Fruit fly (Drosophila melanogaster) whole organism, embryonic: ENCODE measurements around the gene Dbp21E2.

Experiments used
- ATbp ChIP-seq: fragments of 200-800 bp; sonication (Bioruptor generic); optimal IDR thresholded peaks from 2 replicates; lab custom pipeline; 2017; ENCODE audit warnings: missing biosample characterization, mild to moderate bottlenecking, missing genetic modification characterization, missing genetic modification reagents
- Abd-B ChIP-seq: fragments of 200-800 bp; sonication (Bioruptor generic); optimal IDR thresholded peaks from 2 replicates; lab custom pipeline; 2018; ENCODE audit warnings: missing biosample characterization, mild to moderate bottlenecking, missing genetic modification characterization, moderate library complexity
- Blimp-1 ChIP-seq: fragments of 200-800 bp; sonication (Bioruptor generic); optimal IDR thresholded peaks from 3 replicates; lab custom pipeline; 2018; ENCODE audit warnings: missing biosample characterization, missing genetic modification characterization, mild to moderate bottlenecking, moderate library complexity, missing genetic modification reagents
- CG10267 ChIP-seq: fragments of 200-800 bp; sonication (Bioruptor generic); optimal IDR thresholded peaks from 2 replicates; lab custom pipeline; 2018; ENCODE audit warnings: missing biosample characterization, mild to moderate bottlenecking, missing genetic modification characterization, moderate library complexity
- CG10321 ChIP-seq: fragments of 200-800 bp; sonication (Bioruptor generic); IDR thresholded peaks from 2 replicates; pipeline ENCODE4 v1.3.6; 2022; ENCODE audit warnings: missing biosample characterization, missing genetic modification characterization
- CG11398 ChIP-seq: fragments of 200-800 bp; sonication (Bioruptor generic); optimal IDR thresholded peaks from 2 replicates; lab custom pipeline; 2016; ENCODE audit warnings: missing biosample characterization, missing genetic modification characterization
- CG12104 ChIP-seq: fragments of 200-800 bp; sonication (Bioruptor generic); optimal IDR thresholded peaks from 3 replicates; lab custom pipeline; 2016; ENCODE audit warnings: missing biosample characterization, missing genetic modification characterization
- CG12659 ChIP-seq: fragments of 200-800 bp; sonication (Bioruptor generic); optimal IDR thresholded peaks from 3 replicates; lab custom pipeline; 2017; ENCODE audit warnings: mild to moderate bottlenecking, missing biosample characterization, missing genetic modification reagents, missing genetic modification characterization
- CG13894 ChIP-seq: fragments of 200-800 bp; sonication (Bioruptor generic); optimal IDR thresholded peaks from 3 replicates; lab custom pipeline; 2018; ENCODE audit warnings: missing biosample characterization, mild to moderate bottlenecking, missing genetic modification characterization, moderate library complexity
- CG14014 ChIP-seq: fragments of 200-800 bp; sonication (Bioruptor generic); IDR thresholded peaks from 2 replicates; pipeline ENCODE4 v1.3.6; 2022; ENCODE audit warnings: missing biosample characterization, missing genetic modification characterization
- CG1603 ChIP-seq: fragments of 200-800 bp; sonication (Bioruptor generic); optimal IDR thresholded peaks from 2 replicates; lab custom pipeline; 2019; ENCODE audit warnings: missing biosample characterization, mild to moderate bottlenecking, missing genetic modification characterization, moderate library complexity
- CG2129 ChIP-seq: fragments of 200-800 bp; sonication (Bioruptor generic); IDR thresholded peaks from 2 replicates; pipeline ENCODE4 v1.3.6; 2022; ENCODE audit warnings: missing biosample characterization, missing genetic modification characterization; ENCODE audit not compliant: partially characterized antibody
- CG2875 ChIP-seq: fragments of 200-800 bp; sonication (Bioruptor generic); optimal IDR thresholded peaks from 2 replicates; lab custom pipeline; 2017; ENCODE audit warnings: missing biosample characterization, mild to moderate bottlenecking, missing genetic modification characterization, missing genetic modification reagents
- CG3726 ChIP-seq: fragments of 200-800 bp; sonication (Bioruptor generic); IDR thresholded peaks from 3 replicates; pipeline ENCODE4, ENCODE4 v1.3.6; 2022; ENCODE audit warnings: missing biosample characterization, missing genetic modification characterization
- CG4282 ChIP-seq: fragments of 200-800 bp; sonication (Bioruptor generic); optimal IDR thresholded peaks from 2 replicates; lab custom pipeline; 2016; ENCODE audit warnings: missing biosample characterization, missing genetic modification characterization
- CG4854 ChIP-seq: fragments of 200-800 bp; sonication (Bioruptor generic); optimal IDR thresholded peaks from 2 replicates; lab custom pipeline; 2016; ENCODE audit warnings: missing biosample characterization, missing genetic modification characterization, inconsistent platforms
- CG6689 ChIP-seq: fragments of 200-800 bp; sonication (Bioruptor generic); IDR thresholded peaks from 2 replicates; pipeline ENCODE4 v1.3.6; 2022; ENCODE audit warnings: missing biosample characterization, missing genetic modification characterization
- CG7745 ChIP-seq: fragments of 200-800 bp; sonication (Bioruptor generic); optimal IDR thresholded peaks from 2 replicates; lab custom pipeline; 2018; ENCODE audit warnings: missing biosample characterization, mild to moderate bottlenecking, missing genetic modification characterization, moderate library complexity
- CG8089 ChIP-seq: fragments of 200-800 bp; sonication (Bioruptor generic); optimal IDR thresholded peaks from 3 replicates; lab custom pipeline; 2016; ENCODE audit warnings: missing biosample characterization, missing genetic modification characterization
- CG9437 ChIP-seq: fragments of 200-800 bp; sonication (Bioruptor generic); optimal IDR thresholded peaks from 2 replicates; lab custom pipeline; 2018; ENCODE audit warnings: missing biosample characterization, mild to moderate bottlenecking, missing genetic modification characterization
- CG9876 ChIP-seq: fragments of 200-800 bp; sonication (Bioruptor generic); optimal IDR thresholded peaks from 2 replicates; lab custom pipeline; 2016; ENCODE audit warnings: missing biosample characterization, missing genetic modification characterization
- CG9932 ChIP-seq: fragments of 200-800 bp; sonication (Bioruptor generic); IDR thresholded peaks from 2 replicates; pipeline ENCODE4 v1.3.6; 2022; ENCODE audit warnings: missing biosample characterization, missing genetic modification characterization
- D ChIP-seq, 2 experiments: fragments of 200-800 bp in 1 of 2; fragments of >200 bp in 1 of 2; sonication (Bioruptor generic) in 1 of 2; optimal IDR thresholded peaks; 2 replicates in 1 of 2; 3 replicates in 1 of 2; lab custom pipeline; 2017; ENCODE audit warnings: mild to moderate bottlenecking in 1 of 2, missing biosample characterization in 1 of 2, missing genetic modification characterization in 1 of 2, missing genetic modification reagents in 1 of 2
- D19B ChIP-seq: fragments of 200-800 bp; sonication (Bioruptor generic); optimal IDR thresholded peaks from 2 replicates; lab custom pipeline; 2017; ENCODE audit warnings: missing biosample characterization, mild to moderate bottlenecking, missing genetic modification characterization
- H2.0 ChIP-seq: fragments of 200-800 bp; sonication (Bioruptor generic); IDR thresholded peaks from 2 replicates; pipeline ENCODE4 v1.3.6; 2022; ENCODE audit warnings: missing biosample characterization, missing genetic modification characterization
- MTF-1 ChIP-seq: fragments of 200-800 bp; sonication (Bioruptor generic); optimal IDR thresholded peaks from 2 replicates; lab custom pipeline; 2018; ENCODE audit warnings: missing biosample characterization, mild to moderate bottlenecking, missing genetic modification characterization, borderline replicate concordance
- Myb ChIP-seq: fragments of 200-800 bp; sonication (Bioruptor generic); optimal IDR thresholded peaks from 2 replicates; lab custom pipeline; 2016; ENCODE audit warnings: missing biosample characterization, missing genetic modification characterization
- Side ChIP-seq: fragments of 200-800 bp; sonication (Bioruptor generic); optimal IDR thresholded peaks from 2 replicates; lab custom pipeline; 2016; ENCODE audit warnings: missing biosample characterization, missing genetic modification characterization
- abd-A ChIP-seq: fragments of 200-800 bp; sonication (Bioruptor generic); optimal IDR thresholded peaks from 3 replicates; lab custom pipeline; 2019; ENCODE audit warnings: missing biosample characterization, mild to moderate bottlenecking, missing genetic modification characterization, moderate library complexity
- ash1 ChIP-seq: fragments of 200-800 bp; sonication (Bioruptor generic); optimal IDR thresholded peaks from 2 replicates; lab custom pipeline; 2018; ENCODE audit warnings: missing biosample characterization, mild to moderate bottlenecking, missing genetic modification characterization
- ci ChIP-seq: fragments of 200-800 bp; sonication (Bioruptor generic); IDR thresholded peaks from 3 replicates; pipeline ENCODE4 v1.3.6; 2022; ENCODE audit warnings: missing biosample characterization, missing genetic modification characterization
- corto ChIP-seq: fragments of 200-800 bp; sonication (Bioruptor generic); optimal IDR thresholded peaks from 2 replicates; lab custom pipeline; 2016; ENCODE audit warnings: missing biosample characterization, mild to moderate bottlenecking, missing genetic modification characterization, moderate library complexity
- croc ChIP-seq: fragments of 200-800 bp; sonication (Bioruptor generic); conservative IDR thresholded peaks from 3 replicates; pipeline ENCODE4 v1.3.6; 2022; ENCODE audit warnings: missing biosample characterization, missing genetic modification characterization
- emc ChIP-seq: fragments of 200-800 bp; sonication (Bioruptor generic); optimal IDR thresholded peaks from 2 replicates; lab custom pipeline; 2016; ENCODE audit warnings: missing biosample characterization, missing genetic modification characterization
- gem ChIP-seq: fragments of 200-800 bp; sonication (Bioruptor generic); optimal IDR thresholded peaks from 2 replicates; lab custom pipeline; 2019; ENCODE audit warnings: missing biosample characterization, mild to moderate bottlenecking, missing genetic modification characterization, moderate library complexity
- hb ChIP-seq: fragments of 200-800 bp; sonication (Bioruptor generic); IDR thresholded peaks from 3 replicates; pipeline ENCODE4 v1.3.6; 2022; ENCODE audit warnings: missing biosample characterization, missing genetic modification characterization; ENCODE audit not compliant: partially characterized antibody
- lmd ChIP-seq: fragments of 200-800 bp; sonication (Bioruptor generic); IDR thresholded peaks from 2 replicates; pipeline ENCODE4 v1.3.6; 2022; ENCODE audit warnings: missing biosample characterization, missing genetic modification characterization
- luna ChIP-seq: fragments of 200-800 bp; sonication (Bioruptor generic); optimal IDR thresholded peaks from 2 replicates; lab custom pipeline; 2016; ENCODE audit warnings: missing biosample characterization, missing genetic modification characterization
- mld ChIP-seq: fragments of 200-800 bp; sonication (Bioruptor generic); IDR thresholded peaks from 3 replicates; pipeline ENCODE4 v1.3.6; 2022; ENCODE audit warnings: missing biosample characterization, missing genetic modification characterization; ENCODE audit not compliant: partially characterized antibody
- nmo ChIP-seq: fragments of 200-800 bp; sonication (Bioruptor generic); optimal IDR thresholded peaks from 2 replicates; lab custom pipeline; 2018; ENCODE audit warnings: missing biosample characterization, mild to moderate bottlenecking, missing genetic modification characterization, moderate library complexity
- odd ChIP-seq: fragments of 200-800 bp; sonication (Bioruptor generic); optimal IDR thresholded peaks from 2 replicates; lab custom pipeline; 2017; ENCODE audit warnings: missing biosample characterization, mild to moderate bottlenecking, missing genetic modification characterization
- onecut ChIP-seq: fragments of 200-800 bp; sonication (Bioruptor generic); IDR thresholded peaks from 2 replicates; pipeline ENCODE4 v1.3.6; 2022; ENCODE audit warnings: missing biosample characterization, missing genetic modification characterization
- peb ChIP-seq: fragments of 200-800 bp; sonication (Bioruptor generic); IDR thresholded peaks from 2 replicates; pipeline ENCODE4 v1.3.6; 2022; ENCODE audit warnings: missing biosample characterization, missing genetic modification characterization
- pnt ChIP-seq: fragments of 200-800 bp; sonication (Bioruptor generic); optimal IDR thresholded peaks from 3 replicates; lab custom pipeline; 2016; ENCODE audit warnings: missing biosample characterization, missing genetic modification characterization
- ro ChIP-seq: fragments of 200-800 bp; sonication (Bioruptor generic); IDR thresholded peaks from 2 replicates; pipeline ENCODE4 v1.3.6; 2022; ENCODE audit warnings: missing biosample characterization, missing genetic modification characterization
- sima ChIP-seq: fragments of 200-800 bp; sonication (Bioruptor generic); optimal IDR thresholded peaks from 2 replicates; lab custom pipeline; 2016; ENCODE audit warnings: missing biosample characterization, missing genetic modification characterization
- slou ChIP-seq: fragments of 200-800 bp; sonication (Bioruptor generic); optimal IDR thresholded peaks from 3 replicates; lab custom pipeline; 2016; ENCODE audit warnings: missing biosample characterization, missing genetic modification characterization
- sna ChIP-seq: fragments of 200-800 bp; sonication (Bioruptor generic); IDR thresholded peaks from 2 replicates; pipeline ENCODE4 v1.3.6; 2022; ENCODE audit warnings: missing biosample characterization, missing genetic modification characterization; ENCODE audit not compliant: partially characterized antibody
- tll ChIP-seq, 2 experiments: fragments of 200-800 bp in 1 of 2; fragments of >200 bp in 1 of 2; sonication (Bioruptor generic) in 1 of 2; optimal IDR thresholded peaks; 2 replicates each; lab custom pipeline; 2017 to 2019; ENCODE audit warnings: missing biosample characterization in 2 of 2, missing genetic modification characterization in 2 of 2, mild to moderate bottlenecking in 1 of 2, moderate library complexity in 1 of 2

Dbp21E2 gene

DNA sequence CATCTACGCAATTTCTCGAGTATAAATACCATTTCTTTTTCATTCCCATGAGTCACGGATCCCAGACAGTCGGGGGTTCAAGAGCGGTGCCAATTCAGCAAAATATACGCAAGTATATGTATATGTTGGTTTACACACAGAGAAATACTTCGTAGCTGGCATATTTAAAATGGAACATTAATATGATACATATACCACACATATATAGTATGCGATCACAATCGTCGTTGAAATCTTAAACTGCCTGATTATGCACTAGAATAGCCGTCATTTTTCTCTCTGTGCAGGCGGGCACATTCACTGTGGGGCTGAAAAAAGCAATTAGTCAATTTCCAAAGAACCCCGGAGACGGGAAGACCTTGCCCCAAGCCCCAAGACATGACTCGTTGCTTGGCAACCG, 30.3 kb downstream of the Dbp21E2 start (continued):
- no peak for TF ChIP-seq hb
- no peak for TF ChIP-seq CG11398 (GFP tag; lab: Kevin White, UChicago)
- peak; percentile 44 for TF ChIP-seq D19B
- peak; percentile 78 for TF ChIP-seq gem (tag; lab: Kevin White, UChicago)
- peak; percentile 38 for TF ChIP-seq Myb (GFP tag; lab: Kevin White, UChicago)
- no peak for TF ChIP-seq CG3726
- peak; percentile 30 for TF ChIP-seq CG12104 (GFP tag; lab: Kevin White, UChicago)
- TF ChIP-seq CG14014: peak; percentile 88
- peak; percentile 16 for TF ChIP-seq CG9437
- peak; percentile 73 for TF ChIP-seq CG13894 (tag; lab: Kevin White, UChicago)
- peak; percentile 54 for TF ChIP-seq nmo (GFP tag; lab: Kevin White, UChicago)
- peak; percentile 71 for TF ChIP-seq CG6689 (GFP tag; lab: Robert Waterston, UW)
- TF ChIP-seq Abd-B (GFP tag; lab: Kevin White, UChicago): peak; percentile 51
- peak; percentile 39; the same call in 1 of the 2 replicates for TF ChIP-seq ro
- TF ChIP-seq Side (GFP tag; lab: Kevin White, UChicago): no peak
- TF ChIP-seq emc (GFP tag; lab: Kevin White, UChicago): no peak
- no peak for TF ChIP-seq sna (GFP tag; lab: Robert Waterston, UW)
- TF ChIP-seq ci (GFP tag; lab: Robert Waterston, UW): peak; percentile 82
- TF ChIP-seq odd (GFP tag; lab: Kevin White, UChicago): peak; percentile 6
- TF ChIP-seq CG2129 (GFP tag; lab: Robert Waterston, UW): no peak
- TF ChIP-seq CG4854 (GFP tag; lab: Kevin White, UChicago): peak; percentile 48
- no peak for TF ChIP-seq slou
- TF ChIP-seq CG9876: peak; percentile 29
- no peak for TF ChIP-seq CG4282 (GFP tag; lab: Kevin White, UChicago)
- no peak for TF ChIP-seq tll (GFP tag; optimal IDR thresholded peaks at IDR 0.05; lab: Kevin White, UChicago)
- peak; percentile 45; the same call in 1 of the 2 replicates for TF ChIP-seq CG10321 (GFP tag; lab: Robert Waterston, UW)
- no peak for TF ChIP-seq pnt (GFP tag; lab: Kevin White, UChicago)
- TF ChIP-seq corto: peak; percentile 79
- no peak for TF ChIP-seq D (optimal IDR thresholded peaks at IDR 0.05; lab: Kevin White, UChicago)
- peak; percentile 6 for TF ChIP-seq D (GFP tag; optimal IDR thresholded peaks at IDR 0.05; lab: Kevin White, UChicago)
- peak; percentile 83 for TF ChIP-seq CG1603 (tag; lab: Kevin White, UChicago)
- TF ChIP-seq CG8089: peak; percentile 57
- peak; percentile 69 for TF ChIP-seq CG12659
- TF ChIP-seq luna (GFP tag; lab: Kevin White, UChicago): no peak
- no peak for TF ChIP-seq ash1
- TF ChIP-seq peb: 0 out of 2 replicates have a peak, but pooled peaks have one; percentile 53
- TF ChIP-seq croc: peak; percentile 23; the same call in 2 of the 3 replicates
- TF ChIP-seq Blimp-1 (GFP tag; lab: Kevin White, UChicago): peak; percentile 73
- TF ChIP-seq sima (GFP tag; lab: Kevin White, UChicago): no peak
- peak; percentile 87 for TF ChIP-seq lmd (GFP tag; lab: Robert Waterston, UW)
- TF ChIP-seq onecut (GFP tag; lab: Robert Waterston, UW): peak; percentile 32; the same call in 1 of the 2 replicates
- TF ChIP-seq CG10267 (tag; lab: Kevin White, UChicago): peak; percentile 43
- peak; percentile 58 for TF ChIP-seq CG2875 (GFP tag; lab: Kevin White, UChicago)
- TF ChIP-seq MTF-1 (GFP tag; lab: Kevin White, UChicago): no peak
- no peak for TF ChIP-seq abd-A (tag; lab: Kevin White, UChicago)
- TF ChIP-seq CG9932 (GFP tag; lab: Robert Waterston, UW): peak; percentile 94
- peak; percentile 74 for TF ChIP-seq H2.0
- no peak for TF ChIP-seq CG7745 (tag; lab: Kevin White, UChicago)
- TF ChIP-seq ATbp (GFP tag; lab: Kevin White, UChicago): peak; percentile 61
- no peak for TF ChIP-seq mld (GFP tag; lab: Robert Waterston, UW)
